Worm (Caenorhabditis elegans) whole organism, L1 larva: Measurements from ENCODE around the gene C17C3.9.

Source experiments
- C16A3.4 ChIP-seq: fragments of 150-350 bp; optimal IDR thresholded peaks from 2 replicates; lab custom pipeline; 2014; ENCODE audit warnings: missing biosample characterization, missing genetic modification characterization
- elt-3 ChIP-seq, 6 experiments: fragments of 150-350 bp in 1 of 6; sonication (generic microtip); optimal IDR thresholded peaks; 2 replicates each; lab custom pipeline; 2017 to 2018; ENCODE audit warnings: missing biosample characterization in 6 of 6, missing genetic modification characterization in 6 of 6, inconsistent platforms in 1 of 6
- fos-1 ChIP-seq: fragments of 150-350 bp; optimal IDR thresholded peaks from 2 replicates; lab custom pipeline; 2014; ENCODE audit warnings: missing biosample characterization, missing genetic modification characterization
- irx-1 ChIP-seq: sonication (generic microtip); optimal IDR thresholded peaks from 2 replicates; lab custom pipeline; 2016; ENCODE audit warnings: missing genetic modification characterization, missing compliant biosample characterization
- lin-13 ChIP-seq: fragments of 150-350 bp; optimal IDR thresholded peaks from 2 replicates; lab custom pipeline; 2014; ENCODE audit warnings: missing biosample characterization, missing genetic modification reagents, missing genetic modification characterization
- lin-39 ChIP-seq: fragments of 150-350 bp; optimal IDR thresholded peaks from 2 replicates; lab custom pipeline; 2014; ENCODE audit warnings: missing biosample characterization, missing genetic modification reagents, missing genetic modification characterization
- nhr-237 ChIP-seq: fragments of 150-350 bp; optimal IDR thresholded peaks from 2 replicates; lab custom pipeline; 2014; ENCODE audit warnings: missing biosample characterization, missing genetic modification characterization
- nhr-28 ChIP-seq: fragments of 150-350 bp; optimal IDR thresholded peaks from 2 replicates; lab custom pipeline; 2014; ENCODE audit warnings: missing biosample characterization, missing genetic modification characterization
- pag-3 ChIP-seq: sonication (generic microtip); optimal IDR thresholded peaks from 2 replicates; lab custom pipeline; 2017; ENCODE audit warnings: missing genetic modification characterization, mild to moderate bottlenecking, missing compliant biosample characterization, antibody characterized with exemption, borderline replicate concordance; ENCODE audit not compliant: insufficient read depth
- skn-1 ChIP-seq: fragments of 150-350 bp; optimal IDR thresholded peaks from 2 replicates; lab custom pipeline; 2014; ENCODE audit warnings: missing biosample characterization, missing genetic modification characterization
- tbx-2 ChIP-seq: sonication (generic microtip); optimal IDR thresholded peaks from 2 replicates; lab custom pipeline; 2016; ENCODE audit warnings: missing genetic modification characterization, missing compliant biosample characterization
- unc-62 ChIP-seq: fragments of 150-350 bp; optimal IDR thresholded peaks from 2 replicates; lab custom pipeline; 2014; ENCODE audit warnings: missing biosample characterization, missing genetic modification reagents, missing genetic modification characterization
- ztf-11 ChIP-seq, 2 experiments: sonication (generic microtip); optimal IDR thresholded peaks; 2 replicates each; lab custom pipeline; 2016 to 2017; ENCODE audit warnings: missing genetic modification characterization in 2 of 2, missing biosample characterization in 1 of 2, missing compliant biosample characterization in 1 of 2

DNA sequence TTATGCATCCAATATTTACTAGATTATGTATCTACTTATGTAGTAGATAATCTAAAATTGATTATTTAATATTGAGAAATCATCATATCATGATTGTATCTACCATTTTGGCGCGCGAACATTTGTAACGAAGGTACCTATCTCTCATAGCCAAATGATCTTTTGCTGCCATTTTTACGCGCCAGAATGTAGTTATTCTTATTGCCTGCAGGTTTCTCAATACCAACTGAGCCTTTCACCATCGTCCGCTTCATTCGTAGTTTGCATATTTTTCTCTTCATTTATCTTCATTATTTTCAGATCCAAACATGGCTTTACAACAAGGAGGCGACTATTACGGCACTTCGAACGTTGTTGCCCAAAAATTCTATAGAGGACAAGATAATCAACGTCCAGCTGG, 4.2 kb downstream of the C17C3.9 start, which contains the start of gene ZK177.1:
- TF ChIP-seq lin-39 (tag; lab: Kevin White, UChicago): no peak
- no peak for TF ChIP-seq unc-62
- TF ChIP-seq fos-1 (tag; lab: Kevin White, UChicago): no peak
- TF ChIP-seq nhr-28 (tag; lab: Kevin White, UChicago): no peak
- no peak for TF ChIP-seq elt-3 (tag; optimal IDR thresholded peaks at IDR 0.05; lab: Kevin White, UChicago)
- TF ChIP-seq C16A3.4: no peak
- TF ChIP-seq lin-13 (GFP tag; lab: Kevin White, UChicago): no peak
- TF ChIP-seq skn-1 (tag; lab: Kevin White, UChicago): no peak
- no peak for TF ChIP-seq tbx-2 (tag; lab: Kevin White, UChicago)
- no peak for TF ChIP-seq irx-1
- TF ChIP-seq pag-3 (tag; lab: Kevin White, UChicago): no peak
- TF ChIP-seq ztf-11 (tag; optimal IDR thresholded peaks at IDR 0.05; lab: Kevin White, UChicago): no peak
- TF ChIP-seq nhr-237 (tag; lab: Kevin White, UChicago): no peak
